Fruit fly (Drosophila melanogaster): ENCODE data around the gene mRpL11.
A peak's percentile ranks its signal among the peaks of the same experiment; 100 is the strongest.

The mRpL11 gene

dm6 chr3R:14479623-14480194, 31.9 kb upstream of the mRpL11 start (continued):
- TF ChIP-seq CG6272 (GFP tag; IDR thresholded peaks at IDR 0.05): no peak
- TF ChIP-seq NFAT (GFP tag; IDR thresholded peaks at IDR 0.05): no peak
- TF ChIP-seq HmgD (GFP tag; optimal IDR thresholded peaks at IDR 0.05): no peak
- TF ChIP-seq CoRest (tag; optimal IDR thresholded peaks at IDR 0.05): peak; percentile 26
- TF ChIP-seq ro (GFP tag; IDR thresholded peaks at IDR 0.05): no peak
- peak; percentile 52 for TF ChIP-seq CG17568 (GFP tag; optimal IDR thresholded peaks at IDR 0.05)
- no peak for TF ChIP-seq gcm (GFP tag; optimal IDR thresholded peaks at IDR 0.05)
- 0 out of 2 replicates have a peak, but pooled peaks have one; percentile 29 for TF ChIP-seq chm (GFP tag; IDR thresholded peaks at IDR 0.05)
- no peak for TF ChIP-seq Oaz (GFP tag; IDR thresholded peaks at IDR 0.05)
- TF ChIP-seq cwo (GFP tag; optimal IDR thresholded peaks at IDR 0.05): peak; percentile 17
- TF ChIP-seq odd (GFP tag; optimal IDR thresholded peaks at IDR 0.05): peak; percentile 43
- no peak for TF ChIP-seq CG3995 (GFP tag; optimal IDR thresholded peaks at IDR 0.05)
- no peak for TF ChIP-seq CG7357 (GFP tag; IDR thresholded peaks at IDR 0.05)
- TF ChIP-seq D19B (GFP tag; optimal IDR thresholded peaks at IDR 0.05): peak; percentile 13
- no peak for TF ChIP-seq CG31388 (GFP tag; optimal IDR thresholded peaks at IDR 0.05)
- no peak for TF ChIP-seq ase (GFP tag; IDR thresholded peaks at IDR 0.05)
- peak; percentile 55 for TF ChIP-seq wek (GFP tag; optimal IDR thresholded peaks at IDR 0.05)
- peak; percentile 42; the same call in 1 of the 2 replicates for TF ChIP-seq Atf6 (GFP tag; IDR thresholded peaks at IDR 0.05)
- TF ChIP-seq CG10959 (GFP tag; IDR thresholded peaks at IDR 0.05): no peak
- TF ChIP-seq lab (GFP tag; optimal IDR thresholded peaks at IDR 0.05): peak; percentile 74
- TF ChIP-seq CG34376 (GFP tag; optimal IDR thresholded peaks at IDR 0.05): peak; percentile 22
- no peak for TF ChIP-seq lov (optimal IDR thresholded peaks at IDR 0.05)
- TF ChIP-seq lov (GFP tag; IDR thresholded peaks at IDR 0.05): 0 out of 3 replicates have a peak, but pooled peaks have one; percentile 29
- TF ChIP-seq CG7987 (GFP tag; optimal IDR thresholded peaks at IDR 0.05): peak; percentile 35
- peak; percentile 54 for TF ChIP-seq CG18599 (GFP tag; optimal IDR thresholded peaks at IDR 0.05)
- no peak for TF ChIP-seq CG13424 (tag; optimal IDR thresholded peaks at IDR 0.05)
- TF ChIP-seq pho (GFP tag; optimal IDR thresholded peaks at IDR 0.05): no peak
- TF ChIP-seq Dek (tag; optimal IDR thresholded peaks at IDR 0.05): peak; percentile 15
- TF ChIP-seq PHDP (tag; optimal IDR thresholded peaks at IDR 0.05): peak; percentile 56
- no peak for TF ChIP-seq CG13775 (GFP tag; optimal IDR thresholded peaks at IDR 0.05)
- peak; percentile 46 for TF ChIP-seq CG6765 (GFP tag; optimal IDR thresholded peaks at IDR 0.05)
- TF ChIP-seq Side (GFP tag; optimal IDR thresholded peaks at IDR 0.05): no peak
- TF ChIP-seq gfzf (GFP tag; optimal IDR thresholded peaks at IDR 0.05): no peak
- peak; percentile 21 for TF ChIP-seq bab2 (GFP tag; optimal IDR thresholded peaks at IDR 0.05)
- no peak for TF ChIP-seq CG8290 (GFP tag; optimal IDR thresholded peaks at IDR 0.05)
- peak in 1 of 2 experiments; percentile 73 for TF ChIP-seq CG8290 (tag; optimal IDR thresholded peaks at IDR 0.05)
- TF ChIP-seq Hmr (GFP tag; optimal IDR thresholded peaks at IDR 0.05): peak; percentile 69
- TF ChIP-seq CG18619 (GFP tag; optimal IDR thresholded peaks at IDR 0.05): peak; percentile 18
- TF ChIP-seq HmgZ (tag; optimal IDR thresholded peaks at IDR 0.05): no peak
- peak; percentile 23 for TF ChIP-seq CG2120 (GFP tag; optimal IDR thresholded peaks at IDR 0.05)
- TF ChIP-seq Fer3 (tag; optimal IDR thresholded peaks at IDR 0.05): peak; percentile 44
- no peak for TF ChIP-seq Tbp (GFP tag; optimal IDR thresholded peaks at IDR 0.05)
- TF ChIP-seq vvl (GFP tag; IDR thresholded peaks at IDR 0.05): peak; percentile 34; the same call in 1 of the 2 replicates
- TF ChIP-seq CG12942 (GFP tag; optimal IDR thresholded peaks at IDR 0.05): no peak
- TF ChIP-seq Med (GFP tag): peak; percentile 84
- TF ChIP-seq Oli (tag; optimal IDR thresholded peaks at IDR 0.05): no peak
- peak; percentile 14 for TF ChIP-seq CG10209 (GFP tag; optimal IDR thresholded peaks at IDR 0.05)
- peak; percentile 6 for TF ChIP-seq MTF-1 (GFP tag; optimal IDR thresholded peaks at IDR 0.05; ENCODE audit: borderline replicate concordance)
- TF ChIP-seq so (GFP tag; IDR thresholded peaks at IDR 0.05): 0 out of 3 replicates have a peak, but pooled peaks have one; percentile 36
- peak; percentile 67 for TF ChIP-seq CG12769 (tag; optimal IDR thresholded peaks at IDR 0.05)

Data from whole organism, embryonic.